Worm (Caenorhabditis elegans) whole organism, late embryonic: Measurements from ENCODE around the gene F53C11.5.
A peak's percentile ranks its signal among the peaks of the same experiment; 100 is the strongest.

Experiments
- C38D4.7 ChIP-seq: fragments of 200-800 bp; sonication (Bioruptor generic); optimal IDR thresholded peaks from 2 replicates; lab custom pipeline; 2018; ENCODE audit warnings: mild to moderate bottlenecking, missing genetic modification characterization, moderate library complexity, missing compliant biosample characterization
- F13H6.1 ChIP-seq: sonication (generic microtip); optimal IDR thresholded peaks from 2 replicates; lab custom pipeline; 2016; ENCODE audit warnings: missing genetic modification characterization, missing compliant biosample characterization
- K02D7.2 ChIP-seq: sonication (generic microtip); optimal IDR thresholded peaks from 2 replicates; lab custom pipeline; 2017; ENCODE audit warnings: mild to moderate bottlenecking, missing genetic modification characterization, missing compliant biosample characterization
- K09A11.1 ChIP-seq: sonication (generic microtip); optimal IDR thresholded peaks from 2 replicates; lab custom pipeline; 2017; ENCODE audit warnings: antibody characterized with exemption, mild to moderate bottlenecking, missing genetic modification characterization, missing compliant biosample characterization; ENCODE audit not compliant: insufficient read depth
- T23F11.4 ChIP-seq: fragments of 200-800 bp; sonication (Bioruptor generic); optimal IDR thresholded peaks from 2 replicates; lab custom pipeline; 2018; ENCODE audit warnings: mild to moderate bottlenecking, missing genetic modification characterization, missing compliant biosample characterization
- Y22D7AL.16 ChIP-seq: sonication (generic microtip); optimal IDR thresholded peaks from 2 replicates; lab custom pipeline; 2016; ENCODE audit warnings: missing genetic modification characterization, missing compliant biosample characterization
- ama-1 ChIP-seq: fragments of 150-350 bp; optimal IDR thresholded peaks from 2 replicates; lab custom pipeline; 2014
- ceh-18 ChIP-seq: sonication (generic microtip); optimal IDR thresholded peaks from 2 replicates; lab custom pipeline; 2016; ENCODE audit warnings: missing genetic modification characterization, missing compliant biosample characterization
- ceh-19 ChIP-seq: fragments of 200-800 bp; sonication (Bioruptor generic); optimal IDR thresholded peaks from 2 replicates; lab custom pipeline; 2018; ENCODE audit warnings: mild to moderate bottlenecking, missing genetic modification characterization, missing compliant biosample characterization
- ceh-22 ChIP-seq: sonication (generic microtip); optimal IDR thresholded peaks from 2 replicates; lab custom pipeline; 2017; ENCODE audit warnings: missing biosample characterization, missing genetic modification characterization
- ceh-24 ChIP-seq: sonication (generic microtip); optimal IDR thresholded peaks from 2 replicates; lab custom pipeline; 2016; ENCODE audit warnings: mild to moderate bottlenecking, missing genetic modification characterization, missing compliant biosample characterization
- ceh-31 ChIP-seq: sonication (generic microtip); optimal IDR thresholded peaks from 2 replicates; lab custom pipeline; 2016; ENCODE audit warnings: missing genetic modification characterization, missing compliant biosample characterization
- ceh-34 ChIP-seq: sonication (generic microtip); optimal IDR thresholded peaks from 2 replicates; lab custom pipeline; 2016; ENCODE audit warnings: mild to moderate bottlenecking, missing genetic modification characterization, missing compliant biosample characterization
- ceh-45 ChIP-seq: fragments of 200-800 bp; sonication (Bioruptor generic); IDR thresholded peaks from 2 replicates; pipeline ENCODE4 v1.3.6; 2022; ENCODE audit warnings: missing genetic modification reagents, missing genetic modification characterization, missing compliant biosample characterization
- ceh-48 ChIP-seq: sonication (generic microtip); optimal IDR thresholded peaks from 2 replicates; lab custom pipeline; 2016; ENCODE audit warnings: missing genetic modification characterization, inconsistent platforms, missing compliant biosample characterization
- ceh-6 ChIP-seq: fragments of 200-800 bp; sonication (Bioruptor generic); optimal IDR thresholded peaks from 2 replicates; lab custom pipeline; 2018; ENCODE audit warnings: mild to moderate bottlenecking, missing genetic modification characterization, missing compliant biosample characterization
- ceh-9 ChIP-seq: sonication (generic microtip); optimal IDR thresholded peaks from 2 replicates; lab custom pipeline; 2016; ENCODE audit warnings: mild to moderate bottlenecking, missing genetic modification characterization, inconsistent platforms, missing compliant biosample characterization
- che-1 ChIP-seq: sonication (generic microtip); optimal IDR thresholded peaks from 2 replicates; lab custom pipeline; 2016; ENCODE audit warnings: mild to moderate bottlenecking, missing genetic modification characterization, missing compliant biosample characterization
- dmd-4 ChIP-seq: sonication (generic microtip); optimal IDR thresholded peaks from 2 replicates; lab custom pipeline; 2016; ENCODE audit warnings: borderline replicate concordance, missing genetic modification characterization, missing compliant biosample characterization
- dve-1 ChIP-seq: sonication (generic microtip); optimal IDR thresholded peaks from 2 replicates; lab custom pipeline; 2017; ENCODE audit warnings: antibody characterized with exemption, mild to moderate bottlenecking, missing genetic modification characterization, missing compliant biosample characterization
- elt-2 ChIP-seq: sonication (generic microtip); optimal IDR thresholded peaks from 2 replicates; lab custom pipeline; 2016; ENCODE audit warnings: missing genetic modification reagents, missing genetic modification characterization, missing compliant biosample characterization
- elt-4 ChIP-seq: sonication (generic microtip); optimal IDR thresholded peaks from 2 replicates; lab custom pipeline; 2016; ENCODE audit warnings: missing genetic modification characterization, missing compliant biosample characterization
- ets-4 ChIP-seq: sonication (generic microtip); optimal IDR thresholded peaks from 2 replicates; lab custom pipeline; 2016; ENCODE audit warnings: missing genetic modification characterization, missing compliant biosample characterization
- fax-1 ChIP-seq: sonication (generic microtip); optimal IDR thresholded peaks from 2 replicates; lab custom pipeline; 2016; ENCODE audit warnings: missing genotype, missing genetic modification characterization, missing compliant biosample characterization
- fkh-10 ChIP-seq: fragments of 150-350 bp; optimal IDR thresholded peaks from 2 replicates; lab custom pipeline; 2014; ENCODE audit warnings: missing biosample characterization, missing genetic modification reagents, missing genetic modification characterization
- fkh-6 ChIP-seq: sonication (generic microtip); optimal IDR thresholded peaks from 2 replicates; lab custom pipeline; 2016; ENCODE audit warnings: missing genetic modification characterization, missing compliant biosample characterization
- gmeb-2 ChIP-seq: sonication (generic microtip); optimal IDR thresholded peaks from 2 replicates; lab custom pipeline; 2016; ENCODE audit warnings: missing genetic modification characterization, inconsistent platforms, missing compliant biosample characterization
- hlh-13 ChIP-seq: fragments of 200-800 bp; sonication (Bioruptor generic); optimal IDR thresholded peaks from 2 replicates; lab custom pipeline; 2018; ENCODE audit warnings: mild to moderate bottlenecking, missing genetic modification characterization, missing compliant biosample characterization
- hlh-30 ChIP-seq: sonication (generic microtip); optimal IDR thresholded peaks from 2 replicates; lab custom pipeline; 2017; ENCODE audit warnings: antibody characterized with exemption, missing genetic modification characterization, missing compliant biosample characterization; ENCODE audit not compliant: insufficient read depth
- hlh-8 ChIP-seq: sonication (generic microtip); optimal IDR thresholded peaks from 2 replicates; lab custom pipeline; 2016; ENCODE audit warnings: missing genotype, missing genetic modification characterization, missing compliant biosample characterization
- lim-6 ChIP-seq: sonication (generic microtip); optimal IDR thresholded peaks from 2 replicates; lab custom pipeline; 2016; ENCODE audit warnings: missing genetic modification characterization, missing compliant biosample characterization
- lin-11 ChIP-seq: fragments of 200-800 bp; sonication (Bioruptor generic); optimal IDR thresholded peaks from 2 replicates; lab custom pipeline; 2018; ENCODE audit warnings: mild to moderate bottlenecking, missing genetic modification characterization, missing compliant biosample characterization
- mec-3 ChIP-seq: sonication (generic microtip); optimal IDR thresholded peaks from 2 replicates; lab custom pipeline; 2016; ENCODE audit warnings: borderline replicate concordance, missing genetic modification characterization, missing compliant biosample characterization
- nfya-1 ChIP-seq: sonication (generic microtip); optimal IDR thresholded peaks from 2 replicates; lab custom pipeline; 2017; ENCODE audit warnings: missing genetic modification characterization, mild to moderate bottlenecking, missing compliant biosample characterization, antibody characterized with exemption, moderate library complexity
- nhr-11 ChIP-seq: fragments of 150-350 bp; optimal IDR thresholded peaks from 2 replicates; lab custom pipeline; 2014; ENCODE audit warnings: missing biosample characterization, missing genetic modification characterization
- nhr-232 ChIP-seq: sonication (generic microtip); optimal IDR thresholded peaks from 2 replicates; lab custom pipeline; 2016; ENCODE audit warnings: missing genetic modification characterization, missing compliant biosample characterization
- npax-4 ChIP-seq: sonication (generic microtip); optimal IDR thresholded peaks from 2 replicates; lab custom pipeline; 2016; ENCODE audit warnings: missing genetic modification characterization, missing compliant biosample characterization
- odd-2 ChIP-seq: sonication (generic microtip); optimal IDR thresholded peaks from 2 replicates; lab custom pipeline; 2017; ENCODE audit warnings: antibody characterized with exemption, mild to moderate bottlenecking, missing genetic modification characterization, missing compliant biosample characterization
- pax-1 ChIP-seq: fragments of 150-350 bp; optimal IDR thresholded peaks from 2 replicates; lab custom pipeline; 2014; ENCODE audit warnings: missing biosample characterization, missing genetic modification characterization
- pha-2 ChIP-seq: sonication (generic microtip); optimal IDR thresholded peaks from 2 replicates; lab custom pipeline; 2017; ENCODE audit warnings: mild to moderate bottlenecking, missing genetic modification characterization, missing compliant biosample characterization
- pha-4 ChIP-seq: fragments of 150-350 bp; optimal IDR thresholded peaks from 2 replicates; lab custom pipeline; 2018; ENCODE audit warnings: missing biosample characterization, missing genetic modification reagents, missing genetic modification characterization
- pqm-1 ChIP-seq: sonication (generic microtip); optimal IDR thresholded peaks from 2 replicates; lab custom pipeline; 2016; ENCODE audit warnings: missing genetic modification characterization, missing compliant biosample characterization
- ref-2 ChIP-seq: sonication (generic microtip); optimal IDR thresholded peaks from 2 replicates; lab custom pipeline; 2016; ENCODE audit warnings: missing genetic modification characterization, missing compliant biosample characterization
- rnt-1 ChIP-seq: sonication (generic microtip); optimal IDR thresholded peaks from 2 replicates; lab custom pipeline; 2016; ENCODE audit warnings: missing genetic modification characterization, missing compliant biosample characterization
- sdc-2 ChIP-seq: sonication (generic microtip); optimal IDR thresholded peaks from 2 replicates; lab custom pipeline; 2016; ENCODE audit warnings: missing genotype, missing genetic modification characterization, missing compliant biosample characterization
- sox-2 ChIP-seq: fragments of 200-800 bp; sonication (Bioruptor generic); IDR thresholded peaks from 2 replicates; pipeline ENCODE4 v1.3.6; 2022; ENCODE audit warnings: missing genetic modification reagents, missing genetic modification characterization, missing compliant biosample characterization
- sox-4 ChIP-seq: sonication (generic microtip); optimal IDR thresholded peaks from 2 replicates; lab custom pipeline; 2017; ENCODE audit warnings: mild to moderate bottlenecking, missing genetic modification characterization, inconsistent platforms, missing compliant biosample characterization
- syd-9 ChIP-seq: sonication (generic microtip); optimal IDR thresholded peaks from 2 replicates; lab custom pipeline; 2016; ENCODE audit warnings: mild to moderate bottlenecking, missing genetic modification characterization, moderate library complexity, missing compliant biosample characterization
- tbx-2 ChIP-seq: sonication (generic microtip); optimal IDR thresholded peaks from 2 replicates; lab custom pipeline; 2016; ENCODE audit warnings: missing genetic modification characterization, missing compliant biosample characterization
- ttx-3 ChIP-seq: sonication (generic microtip); optimal IDR thresholded peaks from 2 replicates; lab custom pipeline; 2016; ENCODE audit warnings: missing genetic modification reagents, missing genetic modification characterization, missing compliant biosample characterization
- unc-3 ChIP-seq, 2 experiments: fragments of 200-800 bp in 1 of 2; sonication (Bioruptor generic) in 1 of 2; sonication (generic microtip) in 1 of 2; conservative IDR thresholded peaks in 1 of 2; optimal IDR thresholded peaks in 1 of 2; 2 replicates each; pipeline versions ENCODE4 v1.3.6 to Lab custom; 2016 to 2022; ENCODE audit warnings: missing compliant biosample characterization in 2 of 2, missing genetic modification characterization in 2 of 2, missing genetic modification reagents in 1 of 2
- unc-42 ChIP-seq: sonication (generic microtip); optimal IDR thresholded peaks from 2 replicates; lab custom pipeline; 2016; ENCODE audit warnings: missing genotype, missing genetic modification characterization, missing compliant biosample characterization
- ztf-16 ChIP-seq: sonication (generic microtip); optimal IDR thresholded peaks from 2 replicates; lab custom pipeline; 2017; ENCODE audit warnings: missing genetic modification characterization, missing compliant biosample characterization

Gene F53C11.5

DNA sequence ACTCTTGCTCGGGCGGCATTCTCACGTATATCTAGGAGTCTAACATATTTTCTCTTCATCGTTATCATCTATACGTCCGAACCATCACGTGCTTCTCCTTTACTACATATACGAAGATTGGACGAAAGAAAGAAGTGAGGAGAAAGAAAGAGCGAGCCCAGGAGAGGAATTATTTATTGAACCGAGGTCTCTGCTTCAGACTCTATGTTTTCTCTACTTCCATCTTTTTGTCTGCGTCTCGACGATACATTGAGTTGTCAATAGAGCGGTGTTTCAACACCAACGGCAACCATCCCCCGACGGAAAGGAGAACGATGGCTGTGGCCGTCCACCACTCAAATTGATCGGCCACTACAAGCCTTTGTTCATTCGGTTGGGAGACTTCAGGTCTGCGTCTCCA is 2.0 kb downstream of the F53C11.5 start:
- TF ChIP-seq mec-3 (tag; lab: Kevin White, UChicago) (no peak), ztf-16 (tag; lab: Kevin White, UChicago) (peak; percentile 13), gmeb-2 (tag; lab: Kevin White, UChicago) (no peak), C38D4.7 (GFP tag; lab: Kevin White, UChicago) (no peak), pha-4 (tag; lab: Kevin White, UChicago) (no peak), ttx-3 (tag; lab: Kevin White, UChicago) (no peak), sox-2 (peak; percentile 36), sdc-2 (tag; lab: Kevin White, UChicago) (no peak), fax-1 (tag; lab: Kevin White, UChicago) (peak; percentile 42), ceh-6 (peak; percentile 27), ceh-22 (tag; lab: Kevin White, UChicago) (no peak), hlh-30 (tag; lab: Kevin White, UChicago) (peak; percentile 71), ceh-45 (GFP tag; lab: Robert Waterston, UW) (no peak), hlh-8 (tag; lab: Kevin White, UChicago) (peak; percentile 47), rnt-1 (tag; lab: Kevin White, UChicago) (peak; percentile 76), ceh-19 (GFP tag; lab: Kevin White, UChicago) (peak; percentile 31), ceh-18 (tag; lab: Kevin White, UChicago) (peak; percentile 85), K09A11.1 (peak; percentile 35), npax-4 (tag; lab: Kevin White, UChicago) (no peak), dve-1 (peak; percentile 81), pha-2 (tag; lab: Kevin White, UChicago) (peak; percentile 38), pqm-1 (tag; lab: Kevin White, UChicago) (no peak), ceh-48 (tag; lab: Kevin White, UChicago) (peak; percentile 70), dmd-4 (tag; lab: Kevin White, UChicago) (peak; percentile 83), ceh-34 (tag; lab: Kevin White, UChicago) (peak; percentile 86), Y22D7AL.16 (tag; lab: Kevin White, UChicago) (peak; percentile 27), ref-2 (tag; lab: Kevin White, UChicago) (peak; percentile 41), T23F11.4 (GFP tag; lab: Kevin White, UChicago) (peak; percentile 14), lim-6 (tag; lab: Kevin White, UChicago) (peak; percentile 47), odd-2 (tag; lab: Kevin White, UChicago) (no peak), ceh-31 (peak; percentile 92), elt-2 (peak; percentile 34), K02D7.2 (tag; lab: Kevin White, UChicago) (no peak), ceh-9 (no peak), nhr-232 (tag; lab: Kevin White, UChicago) (no peak), pax-1 (tag; lab: Kevin White, UChicago) (peak; percentile 57), tbx-2 (peak; percentile 79), nhr-11 (tag; lab: Kevin White, UChicago) (no peak), fkh-10 (GFP tag; lab: Kevin White, UChicago) (no peak), syd-9 (tag; lab: Kevin White, UChicago) (peak; percentile 38), unc-42 (tag; lab: Kevin White, UChicago) (peak; percentile 40), ceh-24 (tag; lab: Kevin White, UChicago) (no peak), F13H6.1 (tag; lab: Kevin White, UChicago) (peak; percentile 58), che-1 (tag; lab: Kevin White, UChicago) (no peak), sox-4 (no peak), unc-3 (GFP tag; conservative IDR thresholded peaks at IDR 0.05; lab: Robert Waterston, UW) (0 out of 2 replicates have a peak, but pooled peaks have one; percentile 34), unc-3 (tag; optimal IDR thresholded peaks at IDR 0.05; lab: Kevin White, UChicago) (no peak), hlh-13 (GFP tag; lab: Kevin White, UChicago) (no peak), ama-1 (lab: Kevin White, UChicago) (no peak), lin-11 (tag; lab: Kevin White, UChicago) (no peak), elt-4 (tag; lab: Kevin White, UChicago) (no peak), nfya-1 (tag; lab: Kevin White, UChicago) (peak; percentile 94), ets-4 (tag; lab: Kevin White, UChicago) (peak; percentile 73), fkh-6 (no peak)
